Worm (Caenorhabditis elegans) whole organism, L3 larva: ENCODE measurements around the gene cope-1.

ENCODE experiments used
- R02D3.7 ChIP-seq: fragments of 150-350 bp; optimal IDR thresholded peaks from 2 replicates; lab custom pipeline; 2014; ENCODE audit warnings: missing biosample characterization, missing genetic modification characterization
- aly-2 ChIP-seq: fragments of 150-350 bp; optimal IDR thresholded peaks from 2 replicates; lab custom pipeline; 2014; ENCODE audit warnings: missing biosample characterization, missing genetic modification characterization
- ceh-28 ChIP-seq: fragments of 150-350 bp; optimal IDR thresholded peaks from 2 replicates; lab custom pipeline; 2014; ENCODE audit warnings: missing biosample characterization, missing genetic modification reagents, missing genetic modification characterization
- daf-12 ChIP-seq: fragments of 150-350 bp; optimal IDR thresholded peaks from 2 replicates; lab custom pipeline; 2014; ENCODE audit warnings: missing biosample characterization, missing genetic modification reagents, missing genetic modification characterization
- egl-27 ChIP-seq: sonication (generic microtip); optimal IDR thresholded peaks from 4 replicates; lab custom pipeline; 2017; ENCODE audit warnings: missing biosample characterization, missing genetic modification reagents, missing genetic modification characterization
- elt-1 ChIP-seq: fragments of 150-350 bp; optimal IDR thresholded peaks from 2 replicates; lab custom pipeline; 2014; ENCODE audit warnings: missing biosample characterization, missing genetic modification characterization
- elt-2 ChIP-seq: sonication (generic microtip); optimal IDR thresholded peaks from 2 replicates; lab custom pipeline; 2016; ENCODE audit warnings: missing genetic modification reagents, mild to moderate bottlenecking, missing genetic modification characterization, missing compliant biosample characterization
- elt-3 ChIP-seq, 3 experiments: fragments of 150-350 bp in 1 of 3; sonication (generic microtip) in 2 of 3; optimal IDR thresholded peaks; 2 replicates in 2 of 3; 4 replicates in 1 of 3; lab custom pipeline; 2014 to 2017; ENCODE audit warnings: missing biosample characterization in 3 of 3, missing genetic modification characterization in 3 of 3
- fkh-10 ChIP-seq: sonication (generic microtip); optimal IDR thresholded peaks from 2 replicates; lab custom pipeline; 2017; ENCODE audit warnings: missing biosample characterization, missing genetic modification reagents, missing genetic modification characterization
- fkh-2 ChIP-seq: fragments of 150-350 bp; optimal IDR thresholded peaks from 2 replicates; lab custom pipeline; 2014; ENCODE audit warnings: missing biosample characterization, missing genetic modification reagents, missing genetic modification characterization
- fos-1 ChIP-seq: fragments of 150-350 bp; optimal IDR thresholded peaks from 2 replicates; lab custom pipeline; 2014; ENCODE audit warnings: missing biosample characterization, missing genetic modification characterization
- jun-1 ChIP-seq: fragments of 150-350 bp; optimal IDR thresholded peaks from 2 replicates; lab custom pipeline; 2014; ENCODE audit warnings: missing biosample characterization, missing genetic modification reagents, missing genetic modification characterization
- lin-39 ChIP-seq: fragments of 150-350 bp; optimal IDR thresholded peaks from 2 replicates; lab custom pipeline; 2018; ENCODE audit warnings: missing biosample characterization, missing genetic modification reagents, missing genetic modification characterization
- mdl-1 ChIP-seq: fragments of 150-350 bp; optimal IDR thresholded peaks from 2 replicates; lab custom pipeline; 2014; ENCODE audit warnings: missing biosample characterization, missing genetic modification characterization
- nhr-11 ChIP-seq: fragments of 150-350 bp; optimal IDR thresholded peaks from 2 replicates; lab custom pipeline; 2014; ENCODE audit warnings: missing biosample characterization, missing genetic modification characterization
- nhr-23 ChIP-seq: fragments of 150-350 bp; optimal IDR thresholded peaks from 2 replicates; lab custom pipeline; 2014; ENCODE audit warnings: missing biosample characterization, missing genetic modification reagents, missing genetic modification characterization
- nhr-237 ChIP-seq: fragments of 150-350 bp; optimal IDR thresholded peaks from 2 replicates; lab custom pipeline; 2014; ENCODE audit warnings: missing biosample characterization, missing genetic modification characterization
- nhr-25 ChIP-seq: sonication (generic microtip); optimal IDR thresholded peaks from 2 replicates; lab custom pipeline; 2017; ENCODE audit warnings: missing biosample characterization, missing genetic modification characterization
- nhr-28 ChIP-seq: fragments of 150-350 bp; optimal IDR thresholded peaks from 2 replicates; lab custom pipeline; 2014; ENCODE audit warnings: missing biosample characterization, missing genetic modification characterization
- nhr-67 ChIP-seq: fragments of 150-350 bp; optimal IDR thresholded peaks from 2 replicates; lab custom pipeline; 2014; ENCODE audit warnings: missing biosample characterization, missing genetic modification characterization
- nhr-76 ChIP-seq: fragments of 150-350 bp; sonication (generic microtip); optimal IDR thresholded peaks from 5 replicates; lab custom pipeline; 2014; ENCODE audit warnings: missing biosample characterization, missing genetic modification characterization
- pha-4 ChIP-seq: fragments of 150-350 bp; optimal IDR thresholded peaks from 2 replicates; lab custom pipeline; 2014; ENCODE audit warnings: missing biosample characterization, missing genetic modification reagents, missing genetic modification characterization
- pqm-1 ChIP-seq: fragments of 150-350 bp; optimal IDR thresholded peaks from 2 replicates; lab custom pipeline; 2017; ENCODE audit warnings: missing biosample characterization, missing genetic modification characterization, inconsistent platforms
- sea-2 ChIP-seq: fragments of 150-350 bp; sonication (generic microtip); optimal IDR thresholded peaks from 4 replicates; lab custom pipeline; 2014; ENCODE audit warnings: missing biosample characterization, missing genetic modification reagents, missing genetic modification characterization
- skn-1 ChIP-seq: fragments of 150-350 bp; optimal IDR thresholded peaks from 2 replicates; lab custom pipeline; 2014; ENCODE audit warnings: missing biosample characterization, missing genetic modification characterization
- snpc-4 ChIP-seq: fragments of 150-350 bp; optimal IDR thresholded peaks from 2 replicates; lab custom pipeline; 2014; ENCODE audit warnings: missing biosample characterization, missing genetic modification characterization
- unc-39 ChIP-seq: sonication (generic microtip); optimal IDR thresholded peaks from 4 replicates; lab custom pipeline; 2017; ENCODE audit warnings: missing biosample characterization, missing genetic modification characterization
- unc-62 ChIP-seq: fragments of 150-350 bp; sonication (generic microtip); optimal IDR thresholded peaks from 4 replicates; lab custom pipeline; 2014; ENCODE audit warnings: missing biosample characterization, missing genetic modification reagents, missing genetic modification characterization
- zag-1 ChIP-seq: fragments of 150-350 bp; optimal IDR thresholded peaks from 2 replicates; lab custom pipeline; 2014; ENCODE audit warnings: missing biosample characterization, missing genetic modification characterization
- ztf-11 ChIP-seq: fragments of 150-350 bp; optimal IDR thresholded peaks from 2 replicates; lab custom pipeline; 2014; ENCODE audit warnings: missing biosample characterization, missing genetic modification characterization

The cope-1 gene

DNA sequence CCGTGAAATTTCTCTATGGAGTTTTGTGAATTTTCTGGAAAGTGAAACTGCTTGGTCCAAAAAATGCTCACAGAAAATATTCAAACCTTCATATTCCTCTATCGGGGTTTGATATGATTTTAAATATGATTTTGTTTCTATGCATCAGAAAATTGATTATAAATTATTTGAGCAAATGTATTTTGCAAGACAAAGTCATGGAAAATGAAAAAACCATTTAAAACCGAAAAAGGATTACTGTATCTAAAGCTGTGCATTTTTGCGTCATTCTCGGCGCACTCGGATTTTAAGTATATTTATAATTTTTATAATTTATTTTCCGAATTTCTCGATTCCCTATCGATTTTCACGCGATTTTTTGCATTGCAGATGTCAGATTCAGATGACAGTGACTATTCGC lies 45.4 kb downstream of the cope-1 start, which contains the start of gene pssy-2:
Gene pssy-2, plus strand, starts transcription at position 301 of the 400 bp plus-strand sequence.
- TF ChIP-seq nhr-28 (tag; lab: Kevin White, UChicago) (no peak), zag-1 (tag; lab: Kevin White, UChicago) (no peak), nhr-237 (tag; lab: Kevin White, UChicago) (no peak), ztf-11 (tag; lab: Kevin White, UChicago) (no peak), unc-39 (no peak), jun-1 (tag; lab: Kevin White, UChicago) (no peak), pqm-1 (tag; lab: Kevin White, UChicago) (no peak), elt-2 (tag; lab: Kevin White, UChicago) (no peak), unc-62 (GFP tag; lab: Kevin White, UChicago) (no peak), skn-1 (tag; lab: Kevin White, UChicago) (no peak), daf-12 (tag; lab: Kevin White, UChicago) (no peak), fkh-10 (GFP tag; lab: Kevin White, UChicago) (no peak), sea-2 (GFP tag; lab: Kevin White, UChicago) (no peak), egl-27 (tag; lab: Kevin White, UChicago) (no peak), elt-3 (tag; optimal IDR thresholded peaks at IDR 0.05; lab: Kevin White, UChicago) (no peak), elt-1 (tag; lab: Kevin White, UChicago) (no peak), lin-39 (no peak), snpc-4 (no peak)

DNA sequence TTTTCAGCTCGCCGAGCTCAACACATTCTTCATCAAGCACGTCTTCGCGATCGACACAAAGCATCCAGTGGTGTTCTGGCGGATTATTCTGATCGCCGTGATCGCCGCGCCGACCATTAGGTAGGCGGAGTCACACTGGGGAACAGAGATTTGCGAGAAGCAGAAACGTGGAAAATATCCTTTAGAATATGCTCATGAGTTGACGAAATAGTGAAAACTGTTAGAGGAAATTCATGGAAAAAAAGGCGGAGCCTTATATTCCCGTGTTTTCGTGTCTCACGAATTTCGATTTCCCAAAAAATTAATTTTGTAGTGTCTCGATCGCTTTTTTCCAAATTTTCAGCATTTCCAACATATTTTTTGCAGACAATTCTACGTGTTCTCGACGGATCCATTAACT lies 48.4 kb downstream of the cope-1 start:
- TF ChIP-seq lin-39 (no peak), mdl-1 (tag; lab: Kevin White, UChicago) (no peak), ztf-11 (tag; lab: Kevin White, UChicago) (no peak), unc-39 (no peak), R02D3.7 (tag; lab: Kevin White, UChicago) (no peak), sea-2 (GFP tag; lab: Kevin White, UChicago) (no peak), aly-2 (tag; lab: Kevin White, UChicago) (no peak), ceh-28 (tag; lab: Kevin White, UChicago) (no peak), nhr-28 (tag; lab: Kevin White, UChicago) (no peak), nhr-67 (tag; lab: Kevin White, UChicago) (no peak), jun-1 (tag; lab: Kevin White, UChicago) (no peak), nhr-11 (tag; lab: Kevin White, UChicago) (no peak), fkh-2 (tag; lab: Kevin White, UChicago) (no peak), fos-1 (tag; lab: Kevin White, UChicago) (no peak), nhr-76 (no peak), pha-4 (tag; lab: Kevin White, UChicago) (no peak), nhr-23 (tag; lab: Kevin White, UChicago) (no peak), nhr-25 (no peak), pqm-1 (tag; lab: Kevin White, UChicago) (no peak)

DNA sequence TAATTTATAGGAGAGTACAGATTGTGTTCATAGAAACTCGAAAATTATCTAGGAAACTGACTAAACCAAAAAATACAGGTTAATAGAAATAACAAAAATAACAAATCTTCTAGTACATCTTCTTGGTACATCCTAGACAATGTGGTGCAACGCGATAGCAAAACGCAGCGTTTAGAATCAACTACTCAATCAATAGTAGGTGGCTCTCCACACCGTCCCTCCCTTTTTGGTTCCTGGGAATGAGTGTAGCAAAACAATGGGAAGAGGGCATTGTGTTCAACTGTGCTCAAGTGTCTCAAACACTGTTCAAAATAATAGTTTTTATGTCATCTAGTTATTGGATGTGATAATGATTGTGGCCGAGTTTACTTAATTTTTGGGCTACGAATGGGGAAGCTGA lies 50.6 kb downstream of the cope-1 start, which contains the start of gene T27E9.6:
Gene T27E9.6, minus strand, starts transcription at position 101 of the 400 bp plus-strand sequence.
- TF ChIP-seq elt-3 (tag; optimal IDR thresholded peaks at IDR 0.05; lab: Kevin White, UChicago) (no peak), unc-62 (GFP tag; lab: Kevin White, UChicago) (no peak)
